Fruit fly (Drosophila melanogaster) S2 (cell line): Measurements from ENCODE around the gene MtnE.

Experiments used
- CG8478 ChIP-seq: fragments of >200 bp; optimal IDR thresholded peaks from 2 replicates; lab custom pipeline; 2018
- CTCF ChIP-seq, 2 experiments: fragments of >200 bp; optimal IDR thresholded peaks; 2 replicates each; lab custom pipeline; 2018

Gene MtnE

DNA sequence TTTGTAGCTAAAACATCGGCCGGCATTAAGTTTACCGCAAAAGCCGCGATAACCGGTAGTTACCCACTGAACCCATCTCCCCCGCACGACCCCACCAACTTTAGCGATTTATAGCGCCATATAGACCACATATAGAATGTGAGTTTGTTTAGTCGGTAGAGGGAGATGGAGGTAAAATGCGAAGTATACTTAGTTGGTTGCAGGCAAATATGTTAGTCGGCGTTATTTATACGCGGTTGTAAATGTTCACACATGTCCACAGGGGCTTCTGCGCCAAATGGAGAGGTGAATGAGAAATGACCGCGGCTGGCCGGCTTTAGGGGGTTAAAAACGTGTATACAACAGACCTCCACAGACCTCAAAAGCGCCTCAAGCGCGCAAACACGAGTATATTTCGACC, 11.2 kb upstream of the MtnE start:
- TF ChIP-seq CG8478 (lab: Kevin White, UChicago) (no peak), CTCF (optimal IDR thresholded peaks at IDR 0.05; lab: Kevin White, UChicago) (no peak)

DNA sequence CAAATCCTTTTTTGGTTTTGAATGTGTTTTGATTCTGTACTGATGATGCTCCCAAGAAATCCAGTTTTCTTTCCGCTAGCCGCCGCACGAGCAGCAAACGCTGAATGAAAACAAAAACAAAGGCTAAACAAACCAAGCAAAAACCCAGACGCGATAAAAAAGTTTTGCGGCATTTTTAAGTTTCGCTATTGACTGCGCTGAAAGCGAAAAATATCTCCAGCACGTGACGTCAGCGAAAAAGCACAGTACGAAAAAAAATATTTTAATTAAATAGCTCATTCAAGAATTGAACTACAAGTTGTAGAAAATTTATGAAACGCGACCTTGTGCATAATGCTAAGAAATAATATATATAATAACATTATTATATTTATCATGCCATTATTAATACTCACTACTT, 10.4 kb upstream of the MtnE start:
- TF ChIP-seq CG8478 (lab: Kevin White, UChicago) (no peak), CTCF (optimal IDR thresholded peaks at IDR 0.05; lab: Kevin White, UChicago) (no peak)

DNA sequence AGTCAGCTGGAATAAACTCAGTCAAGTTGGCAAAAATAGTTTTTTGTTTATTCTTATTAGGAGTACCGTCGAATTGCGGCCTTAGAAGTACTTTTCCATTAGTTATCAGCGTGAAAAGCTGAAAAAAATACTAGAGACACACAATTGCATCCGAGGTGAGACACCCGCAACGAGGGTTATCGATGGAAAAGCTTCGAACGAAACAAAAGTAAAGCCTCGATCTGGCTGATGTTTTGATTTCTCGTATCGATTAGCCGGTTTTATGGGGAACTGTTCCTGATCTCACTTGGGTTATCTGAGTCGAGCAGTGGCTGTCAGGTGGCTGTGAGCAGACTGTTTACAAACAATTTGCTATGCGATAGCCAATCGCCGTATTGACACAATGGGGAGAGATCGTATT, 9.2 kb upstream of the MtnE start:
- TF ChIP-seq CTCF (optimal IDR thresholded peaks at IDR 0.05; lab: Kevin White, UChicago) (no peak), CG8478 (lab: Kevin White, UChicago) (no peak)

DNA sequence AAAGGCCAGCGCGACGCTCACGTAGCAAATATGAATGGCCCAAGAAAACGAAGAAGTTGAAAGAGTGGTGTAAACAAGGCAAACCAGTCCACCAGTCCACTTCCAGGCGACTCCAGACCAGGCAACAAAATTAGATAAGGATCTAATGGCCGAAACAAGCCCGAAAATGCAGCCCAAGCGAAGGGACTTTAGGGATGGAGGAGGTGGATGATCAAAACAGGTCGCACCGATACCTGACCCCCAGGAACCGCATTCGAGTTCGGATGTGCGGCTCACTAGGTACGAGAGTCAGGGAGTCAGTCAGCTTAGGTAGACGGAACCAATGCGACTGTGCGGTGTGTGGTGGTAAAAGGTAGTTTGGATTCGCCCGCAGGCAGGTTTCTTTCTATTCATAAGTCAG, 8.7 kb upstream of the MtnE start:
- TF ChIP-seq CG8478 (lab: Kevin White, UChicago) (no peak), CTCF (optimal IDR thresholded peaks at IDR 0.05; lab: Kevin White, UChicago) (no peak)

DNA sequence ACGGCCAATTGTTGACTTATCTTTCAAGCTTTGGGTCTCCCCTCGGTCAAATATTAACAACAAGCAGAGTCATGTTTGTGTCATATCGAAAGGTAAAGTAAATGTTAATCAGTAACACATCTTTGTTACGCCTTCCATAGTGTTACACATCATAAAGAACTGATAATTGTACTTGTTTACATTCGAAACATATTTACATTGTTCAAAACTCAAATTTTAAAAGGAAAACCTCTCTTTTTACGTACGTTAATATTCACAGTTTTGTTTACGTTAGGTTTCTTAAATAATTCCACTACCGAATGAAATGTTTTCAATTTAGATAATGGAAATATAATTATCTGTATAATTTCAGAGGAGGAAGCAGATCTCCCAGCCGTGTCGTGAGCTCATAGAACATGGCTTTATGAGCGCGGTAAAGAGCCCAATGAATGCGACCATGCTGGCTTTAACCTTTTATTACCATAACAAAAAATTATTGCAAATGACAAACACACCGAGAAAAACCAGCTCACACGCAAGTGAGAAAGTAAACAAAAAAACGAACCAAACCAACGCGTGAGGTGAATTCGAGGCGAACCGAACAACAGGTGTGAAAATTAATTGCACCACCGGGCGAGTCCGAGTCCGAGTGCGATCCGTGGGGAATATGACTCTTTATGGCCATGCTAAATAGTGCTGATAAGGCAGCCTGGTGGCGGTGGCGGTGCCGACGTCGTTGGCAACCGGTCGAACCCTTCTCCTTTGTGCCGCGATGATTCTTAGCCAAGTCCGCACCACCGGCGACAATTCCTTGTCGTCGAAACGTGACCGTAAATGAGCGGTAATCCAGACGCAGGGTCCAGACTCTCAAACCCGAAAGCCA, 8.0 kb upstream of the MtnE start:
- TF ChIP-seq CG8478 (lab: Kevin White, UChicago) (no peak), CTCF (optimal IDR thresholded peaks at IDR 0.05; lab: Kevin White, UChicago) (no peak)

DNA sequence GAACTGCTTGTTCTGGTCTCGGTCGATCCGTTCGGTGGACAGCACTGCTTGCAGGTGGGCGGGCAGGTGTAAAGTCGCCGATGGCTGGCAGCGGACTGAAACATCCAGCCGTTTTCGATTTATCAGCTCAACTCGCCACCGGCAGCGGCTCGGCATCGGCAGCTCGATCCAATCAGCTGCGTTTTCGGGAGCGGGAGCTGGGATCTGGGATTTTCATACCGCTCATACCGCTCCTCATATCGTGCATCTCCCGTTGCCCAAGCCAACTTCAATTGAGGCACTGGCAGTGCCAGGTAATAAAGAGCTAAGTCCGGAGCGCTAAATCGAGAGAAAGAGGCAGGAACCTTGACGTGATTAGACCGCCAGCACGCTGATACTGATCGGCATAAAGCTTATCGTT, 22.1 kb downstream of the MtnE start, which contains the start of gene MFS9:
Gene MFS9, minus strand, starts transcription at position 101 of the 400 bp plus-strand sequence.
- TF ChIP-seq CG8478 (lab: Kevin White, UChicago), result no peak
- TF ChIP-seq CTCF (optimal IDR thresholded peaks at IDR 0.05; lab: Kevin White, UChicago), result no peak

DNA sequence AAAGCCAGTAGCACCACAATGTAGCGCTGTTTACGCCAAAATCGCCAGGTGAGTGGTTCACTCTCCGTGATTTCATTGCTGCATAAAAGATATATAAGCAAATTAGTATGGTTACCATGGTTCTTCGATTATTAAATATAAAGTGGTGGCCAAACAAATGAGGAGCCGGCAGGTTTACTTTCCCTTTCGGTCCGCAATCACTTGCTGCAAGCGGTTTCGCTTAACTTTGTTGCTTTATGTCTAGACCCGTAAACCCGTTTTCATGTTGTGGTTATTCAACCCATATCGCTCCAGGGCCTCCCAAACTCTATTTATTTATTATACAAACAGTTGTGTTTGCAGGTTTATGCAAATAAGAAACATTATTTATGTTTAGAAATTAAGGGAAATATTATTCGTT, 25.1 kb downstream of the MtnE start:
- TF ChIP-seq CG8478 (lab: Kevin White, UChicago) (no peak), CTCF (optimal IDR thresholded peaks at IDR 0.05; lab: Kevin White, UChicago) (no peak)

DNA sequence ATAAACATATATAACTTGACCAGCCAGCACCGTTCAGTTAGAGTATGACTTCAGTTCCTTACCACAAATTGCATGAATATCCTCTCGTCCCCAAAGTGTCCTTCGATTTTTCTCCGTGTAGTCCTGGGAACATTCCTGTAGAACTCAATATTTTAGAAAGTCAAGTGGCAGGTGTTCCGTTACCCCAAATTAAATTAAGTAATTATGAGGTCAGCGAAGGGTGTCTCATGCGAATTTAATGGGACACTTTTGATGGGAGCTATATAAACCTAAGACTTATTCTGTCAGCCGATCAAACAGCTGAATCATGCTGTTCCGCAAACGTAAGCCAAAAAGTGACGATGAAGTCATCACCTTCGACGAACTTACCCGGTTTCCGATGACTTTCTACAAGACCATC, 30.0 kb downstream of the MtnE start, which contains the start of gene Or92a:
Gene Or92a, plus strand, starts transcription at position 301 of the 400 bp plus-strand sequence.
- no peak for TF ChIP-seq CG8478 (lab: Kevin White, UChicago)
- no peak for TF ChIP-seq CTCF (optimal IDR thresholded peaks at IDR 0.05; lab: Kevin White, UChicago)

DNA sequence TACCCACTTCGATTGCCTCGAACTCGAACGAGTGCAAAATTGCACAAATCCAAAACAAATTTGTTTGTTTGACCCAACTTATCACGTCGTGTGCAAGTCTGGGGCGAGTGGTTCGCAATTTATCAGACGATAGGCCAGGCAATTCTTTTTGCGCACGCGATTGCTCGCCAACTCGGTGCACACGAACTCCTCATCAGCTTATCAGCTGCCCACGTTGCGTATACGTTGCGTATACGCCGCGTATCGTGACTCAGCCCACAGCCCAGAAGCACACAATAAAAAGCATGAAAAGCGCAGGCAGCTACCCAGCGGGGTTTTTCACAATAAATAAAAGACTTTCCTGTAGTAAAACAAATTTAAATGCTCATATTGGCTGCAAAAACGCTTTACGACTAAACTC, 30.9 kb downstream of the MtnE start, which contains the start of gene MtnB:
Gene MtnB, minus strand, starts transcription at position 101 of the 400 bp plus-strand sequence.
- TF ChIP-seq CTCF (optimal IDR thresholded peaks at IDR 0.05; lab: Kevin White, UChicago) (no peak), CG8478 (lab: Kevin White, UChicago) (no peak)

DNA sequence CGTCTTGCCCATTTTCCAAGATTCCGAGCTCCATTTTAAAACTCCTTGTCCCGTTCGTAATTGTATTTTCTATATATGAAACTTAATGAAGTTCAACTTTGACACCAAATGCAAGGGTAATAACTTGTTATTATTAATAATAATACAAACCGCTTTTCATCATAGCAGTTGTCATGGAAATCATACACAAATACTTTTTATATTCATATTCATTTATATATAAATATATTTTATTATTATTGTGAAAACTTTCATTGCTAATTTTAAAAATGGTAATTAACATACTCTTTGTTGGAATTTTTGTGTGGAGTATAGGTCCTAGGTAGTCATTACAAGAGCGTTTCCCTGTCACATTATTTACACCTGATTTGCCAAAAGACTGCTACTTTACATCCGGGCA, 32.6 kb downstream of the MtnE start, which contains the start of gene CG46441:
Gene CG46441, minus strand, starts transcription at position 101 of the 400 bp plus-strand sequence.
- TF ChIP-seq CG8478 (lab: Kevin White, UChicago) (no peak), CTCF (optimal IDR thresholded peaks at IDR 0.05; lab: Kevin White, UChicago) (no peak)

DNA sequence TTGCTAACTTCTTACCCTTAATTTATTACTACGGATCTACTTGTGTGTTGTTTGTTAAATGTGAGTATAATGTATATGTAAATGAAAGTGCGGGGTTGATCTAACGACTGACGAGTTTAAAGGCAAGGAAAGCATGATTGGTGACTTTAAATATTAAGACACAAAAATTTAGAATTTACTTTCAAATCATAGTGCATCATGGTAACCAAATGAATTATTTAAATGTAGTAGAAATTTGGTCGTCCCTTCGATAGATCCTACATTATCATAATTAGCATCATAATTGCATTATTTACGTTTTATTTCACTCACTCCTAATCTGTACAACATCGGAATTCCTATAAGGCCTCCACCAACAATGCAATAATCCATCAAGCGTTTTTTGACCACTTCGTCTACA, 33.2 kb downstream of the MtnE start, which contains the start of gene Dic2:
Gene Dic2, minus strand, starts transcription at position 101 of the 400 bp plus-strand sequence.
- TF ChIP-seq CG8478 (lab: Kevin White, UChicago), result no peak

DNA sequence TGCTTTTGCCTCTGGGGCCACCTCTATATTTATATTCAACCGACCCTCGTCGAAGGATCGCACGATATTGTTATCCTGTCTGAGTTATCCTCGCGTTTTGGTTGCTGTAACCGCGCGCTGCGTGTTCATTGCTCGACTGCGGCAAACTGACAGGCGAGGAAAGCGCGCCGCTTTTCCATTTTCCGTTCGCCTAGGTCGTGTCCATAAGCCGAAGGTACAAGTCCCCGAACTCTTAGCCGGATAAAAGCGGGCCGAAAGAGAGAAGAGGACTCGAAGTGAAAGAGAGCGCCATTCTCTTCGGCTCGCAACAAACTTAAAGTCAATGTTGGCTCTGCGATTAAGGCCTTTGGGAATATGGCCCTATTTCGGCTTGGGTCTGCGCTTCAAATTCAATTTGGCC, 50.1 kb downstream of the MtnE start, which contains the start of gene Gfrl:
Gene Gfrl, minus strand, starts transcription at position 148 of the 400 bp plus-strand sequence.
- TF ChIP-seq CG8478 (lab: Kevin White, UChicago) (no peak), CTCF (optimal IDR thresholded peaks at IDR 0.05; lab: Kevin White, UChicago) (no peak)
